Worm (Caenorhabditis elegans) whole organism, young adult: ENCODE data around the gene srbc-62.
"Not testable (repeated sequence)": the region's sequence is repeated elsewhere in the genome, so short reads cannot be mapped to it uniquely, and the experiment has no call there.

Experiments
- Y56A3A.18 ChIP-seq: fragments of 200-800 bp; sonication (Bioruptor generic); IDR thresholded peaks from 2 replicates; pipeline ENCODE4 v1.3.6; 2022; ENCODE audit warnings: missing genetic modification reagents, missing genetic modification characterization, missing compliant biosample characterization
- ceh-79 ChIP-seq: sonication (generic microtip); optimal IDR thresholded peaks from 2 replicates; lab custom pipeline; 2017; ENCODE audit warnings: mild to moderate bottlenecking, missing genetic modification characterization, missing compliant biosample characterization
- let-607 ChIP-seq, 2 experiments: fragments of 200-800 bp in 1 of 2; sonication (Bioruptor generic) in 1 of 2; sonication (generic microtip) in 1 of 2; optimal IDR thresholded peaks; 2 replicates each; lab custom pipeline; 2016 to 2018; ENCODE audit warnings: mild to moderate bottlenecking in 2 of 2, missing compliant biosample characterization in 2 of 2, missing genetic modification characterization in 2 of 2, moderate library complexity in 2 of 2, missing genotype in 1 of 2
- nfya-1 ChIP-seq: sonication (generic microtip); optimal IDR thresholded peaks from 2 replicates; lab custom pipeline; 2017; ENCODE audit warnings: antibody characterized with exemption, missing compliant biosample characterization, missing genetic modification characterization, borderline replicate concordance; ENCODE audit not compliant: insufficient read depth
- rcor-1 ChIP-seq: fragments of 200-800 bp; sonication (Bioruptor generic); IDR thresholded peaks from 2 replicates; pipeline ENCODE4 v1.3.6; 2022; ENCODE audit warnings: missing genetic modification reagents, missing genetic modification characterization, missing compliant biosample characterization
- unc-130 ChIP-seq: sonication (generic microtip); optimal IDR thresholded peaks from 2 replicates; lab custom pipeline; 2016; ENCODE audit warnings: missing genetic modification reagents, missing genetic modification characterization, missing compliant biosample characterization

- TF ChIP-seq ceh-79 (tag; lab: Kevin White, UChicago); let-607 (tag; optimal IDR thresholded peaks at IDR 0.05; lab: Kevin White, UChicago); Y56A3A.18 (GFP tag; lab: Robert Waterston, UW); unc-130; nfya-1 (tag; lab: Kevin White, UChicago); rcor-1 (GFP tag; lab: Robert Waterston, UW): not testable (repeated sequence)
These were observed 37.2 kb downstream of the srbc-62 start, which contains the start of gene srh-116 for ce11 chrV:17255028-17255427.
